Fruit fly (Drosophila melanogaster) whole organism, pupa: Measurements from ENCODE around the gene CG11425.

Experiments used
- CG10348 ChIP-seq: fragments of 200-800 bp; sonication (Bioruptor generic); IDR thresholded peaks from 2 replicates; pipeline ENCODE4 v1.3.6; 2022; ENCODE audit warnings: missing biosample characterization, missing genetic modification characterization
- CG15710 ChIP-seq: fragments of 200-800 bp; sonication (Bioruptor generic); optimal IDR thresholded peaks from 2 replicates; lab custom pipeline; 2018; ENCODE audit warnings: missing biosample characterization, mild to moderate bottlenecking, missing genetic modification characterization, moderate library complexity
- CG17806 ChIP-seq: fragments of 200-800 bp; sonication (Bioruptor generic); optimal IDR thresholded peaks from 2 replicates; lab custom pipeline; 2018; ENCODE audit warnings: missing biosample characterization, mild to moderate bottlenecking, missing genetic modification characterization, moderate library complexity
- CG32121 ChIP-seq: fragments of 200-800 bp; sonication (Bioruptor generic); IDR thresholded peaks from 2 replicates; pipeline ENCODE4 v1.3.6; 2022; ENCODE audit warnings: missing biosample characterization, missing genetic modification characterization
- CG34367 ChIP-seq: fragments of 200-800 bp; sonication (Bioruptor generic); optimal IDR thresholded peaks from 2 replicates; lab custom pipeline; 2018; ENCODE audit warnings: missing biosample characterization, mild to moderate bottlenecking, missing genetic modification characterization
- CG4496 ChIP-seq: fragments of 200-800 bp; sonication (Bioruptor generic); IDR thresholded peaks from 3 replicates; pipeline ENCODE4 v1.3.6; 2022; ENCODE audit warnings: missing biosample characterization, missing genetic modification characterization
- CG8301 ChIP-seq: fragments of 200-800 bp; sonication (Bioruptor generic); optimal IDR thresholded peaks from 2 replicates; lab custom pipeline; 2018; ENCODE audit warnings: missing biosample characterization, mild to moderate bottlenecking, missing genetic modification characterization
- CG9948 ChIP-seq: fragments of 200-800 bp; sonication (Bioruptor generic); optimal IDR thresholded peaks from 2 replicates; lab custom pipeline; 2018; ENCODE audit warnings: missing biosample characterization, mild to moderate bottlenecking, missing genetic modification characterization, moderate library complexity
- D1 ChIP-seq: fragments of 200-800 bp; sonication (Bioruptor generic); optimal IDR thresholded peaks from 2 replicates; lab custom pipeline; 2018; ENCODE audit warnings: missing biosample characterization, mild to moderate bottlenecking, missing genetic modification characterization, moderate library complexity
- Pif1A ChIP-seq: fragments of 200-800 bp; sonication (Bioruptor generic); optimal IDR thresholded peaks from 3 replicates; lab custom pipeline; 2016; ENCODE audit warnings: missing biosample characterization, missing genetic modification characterization
- Pif1B ChIP-seq: fragments of 200-800 bp; sonication (Bioruptor generic); optimal IDR thresholded peaks from 3 replicates; lab custom pipeline; 2016; ENCODE audit warnings: missing biosample characterization, missing genetic modification characterization
- Snoo ChIP-seq: fragments of 200-800 bp; sonication (Bioruptor generic); optimal IDR thresholded peaks from 3 replicates; lab custom pipeline; 2017; ENCODE audit warnings: missing biosample characterization, mild to moderate bottlenecking, missing genetic modification characterization, inconsistent platforms
- gl ChIP-seq: fragments of 200-800 bp; sonication (Bioruptor generic); optimal IDR thresholded peaks from 2 replicates; lab custom pipeline; 2018; ENCODE audit warnings: missing biosample characterization, mild to moderate bottlenecking, missing genetic modification characterization
- rn ChIP-seq: fragments of 200-800 bp; sonication (Bioruptor generic); IDR thresholded peaks from 2 replicates; pipeline ENCODE4 v1.3.6; 2022; ENCODE audit warnings: missing biosample characterization, missing genetic modification characterization

dm6 chr3L:22501300-22501699 lies 26.7 kb downstream of the CG11425 start, which contains the start of gene CG43312:
- TF ChIP-seq D1 (tag; lab: Kevin White, UChicago) (no peak), CG9948 (tag; lab: Kevin White, UChicago) (no peak), CG17806 (tag; lab: Kevin White, UChicago) (no peak), CG34367 (no peak), Pif1A (no peak), gl (tag; lab: Kevin White, UChicago) (no peak), CG4496 (GFP tag; lab: Robert Waterston, UW) (no peak), CG10348 (GFP tag; lab: Robert Waterston, UW) (no peak), Snoo (tag; lab: Kevin White, UChicago) (no peak), CG15710 (tag; lab: Kevin White, UChicago) (no peak), rn (no peak), CG8301 (no peak), Pif1B (GFP tag; lab: Kevin White, UChicago) (no peak), CG32121 (GFP tag; lab: Robert Waterston, UW) (no peak)
